Worm (Caenorhabditis elegans) whole organism, L4/young adult: ENCODE data around the gene mdt-30.

Experiments used
- W03F9.2 ChIP-seq: fragments of 150-350 bp; optimal IDR thresholded peaks from 2 replicates; lab custom pipeline; 2014; ENCODE audit warnings: missing biosample characterization, missing genetic modification characterization
- dao-5 ChIP-seq: sonication (generic microtip); optimal IDR thresholded peaks from 2 replicates; lab custom pipeline; 2016; ENCODE audit warnings: missing genotype, missing genetic modification characterization, moderate library complexity, missing compliant biosample characterization
- him-1 ChIP-seq: sonication (generic microtip); optimal IDR thresholded peaks from 2 replicates; lab custom pipeline; 2016; ENCODE audit warnings: missing genotype, missing genetic modification reagents, missing genetic modification characterization, missing compliant biosample characterization

- TF ChIP-seq W03F9.2 (tag; lab: Kevin White, UChicago) (no peak), dao-5 (tag; lab: Kevin White, UChicago) (no peak), him-1 (no peak)
Measured at ce11 chrIII:8069206-8069605, 41.4 kb upstream of the mdt-30 start.
